Fruit fly (Drosophila melanogaster) whole organism, embryonic: ENCODE measurements around the gene ppk20.

Experiments
- ATbp ChIP-seq: fragments of 200-800 bp; sonication (Bioruptor generic); optimal IDR thresholded peaks from 2 replicates; lab custom pipeline; 2017; ENCODE audit warnings: missing biosample characterization, mild to moderate bottlenecking, missing genetic modification characterization, missing genetic modification reagents
- Asciz ChIP-seq: fragments of 200-800 bp; sonication (Bioruptor generic); optimal IDR thresholded peaks from 2 replicates; lab custom pipeline; 2017; ENCODE audit warnings: missing biosample characterization, mild to moderate bottlenecking, missing genetic modification characterization, missing genetic modification reagents
- CG12071 ChIP-seq: fragments of 200-800 bp; sonication (Bioruptor generic); optimal IDR thresholded peaks from 3 replicates; lab custom pipeline; 2018; ENCODE audit warnings: missing biosample characterization, mild to moderate bottlenecking, missing genetic modification characterization
- CG12769 ChIP-seq: fragments of 200-800 bp; sonication (Bioruptor generic); optimal IDR thresholded peaks from 2 replicates; lab custom pipeline; 2019; ENCODE audit warnings: missing biosample characterization, mild to moderate bottlenecking, missing genetic modification characterization, moderate library complexity
- CG13296 ChIP-seq: fragments of 200-800 bp; sonication (Bioruptor generic); optimal IDR thresholded peaks from 3 replicates; lab custom pipeline; 2018; ENCODE audit warnings: missing biosample characterization, mild to moderate bottlenecking, missing genetic modification characterization
- CG15269 ChIP-seq: fragments of 200-800 bp; sonication (Bioruptor generic); optimal IDR thresholded peaks from 2 replicates; lab custom pipeline; 2018; ENCODE audit warnings: missing biosample characterization, mild to moderate bottlenecking, missing genetic modification characterization, moderate library complexity
- CG15514 ChIP-seq: fragments of 200-800 bp; sonication (Bioruptor generic); optimal IDR thresholded peaks from 3 replicates; lab custom pipeline; 2017; ENCODE audit warnings: missing biosample characterization, missing genetic modification characterization, mild to moderate bottlenecking, moderate library complexity, missing genetic modification reagents
- CG1603 ChIP-seq: fragments of 200-800 bp; sonication (Bioruptor generic); optimal IDR thresholded peaks from 2 replicates; lab custom pipeline; 2019; ENCODE audit warnings: missing biosample characterization, mild to moderate bottlenecking, missing genetic modification characterization, moderate library complexity
- CG17359 ChIP-seq: fragments of 200-800 bp; sonication (Bioruptor generic); optimal IDR thresholded peaks from 3 replicates; lab custom pipeline; 2018; ENCODE audit warnings: missing biosample characterization, mild to moderate bottlenecking, missing genetic modification characterization, moderate library complexity
- CG18476 ChIP-seq: fragments of 200-800 bp; sonication (Bioruptor generic); optimal IDR thresholded peaks from 2 replicates; lab custom pipeline; 2016; ENCODE audit warnings: missing biosample characterization, mild to moderate bottlenecking, missing genetic modification characterization
- CG18619 ChIP-seq: fragments of 200-800 bp; sonication (Bioruptor generic); optimal IDR thresholded peaks from 3 replicates; lab custom pipeline; 2017; ENCODE audit warnings: missing biosample characterization, mild to moderate bottlenecking, missing genetic modification characterization
- CG3281 ChIP-seq: fragments of 200-800 bp; sonication (Bioruptor generic); optimal IDR thresholded peaks from 3 replicates; lab custom pipeline; 2017; ENCODE audit warnings: missing biosample characterization, mild to moderate bottlenecking, missing genetic modification characterization
- CG34376 ChIP-seq: fragments of 200-800 bp; sonication (Bioruptor generic); optimal IDR thresholded peaks from 2 replicates; lab custom pipeline; 2018; ENCODE audit warnings: missing biosample characterization, mild to moderate bottlenecking, missing genetic modification characterization
- CG4404 ChIP-seq: fragments of 200-800 bp; sonication (Bioruptor generic); IDR thresholded peaks from 2 replicates; pipeline ENCODE4 v1.3.6; 2022; ENCODE audit warnings: missing biosample characterization, missing genetic modification characterization
- CG4820 ChIP-seq: fragments of 200-800 bp; sonication (Bioruptor generic); optimal IDR thresholded peaks from 3 replicates; lab custom pipeline; 2016; ENCODE audit warnings: missing biosample characterization, missing genetic modification characterization
- CG6765 ChIP-seq: fragments of 200-800 bp; sonication (Bioruptor generic); optimal IDR thresholded peaks from 3 replicates; lab custom pipeline; 2017; ENCODE audit warnings: missing biosample characterization, mild to moderate bottlenecking, missing genetic modification characterization
- CG7556 ChIP-seq: fragments of 200-800 bp; sonication (Bioruptor generic); optimal IDR thresholded peaks from 2 replicates; lab custom pipeline; 2017; ENCODE audit warnings: missing biosample characterization, mild to moderate bottlenecking, missing genetic modification characterization
- CG7839 ChIP-seq: fragments of 200-800 bp; sonication (Bioruptor generic); optimal IDR thresholded peaks from 3 replicates; lab custom pipeline; 2018; ENCODE audit warnings: missing biosample characterization, mild to moderate bottlenecking, missing genetic modification characterization, moderate library complexity
- Chrac-16 ChIP-seq: fragments of 200-800 bp; sonication (Bioruptor generic); optimal IDR thresholded peaks from 3 replicates; lab custom pipeline; 2016; ENCODE audit warnings: missing biosample characterization, missing genetic modification characterization
- E2f2 ChIP-seq: fragments of 200-800 bp; sonication (Bioruptor generic); IDR thresholded peaks from 2 replicates; pipeline ENCODE4 v1.3.6; 2022; ENCODE audit warnings: missing biosample characterization, missing genetic modification characterization
- Hmr ChIP-seq: fragments of 200-800 bp; sonication (Bioruptor generic); optimal IDR thresholded peaks from 3 replicates; lab custom pipeline; 2017; ENCODE audit warnings: mild to moderate bottlenecking, missing biosample characterization, missing genetic modification reagents, missing genetic modification characterization
- Mad ChIP-seq: fragments of 200-800 bp; sonication (Bioruptor generic); optimal IDR thresholded peaks from 2 replicates; lab custom pipeline; 2016; ENCODE audit warnings: missing biosample characterization, missing genetic modification characterization
- NfI ChIP-seq: fragments of 200-800 bp; sonication (Bioruptor generic); optimal IDR thresholded peaks from 3 replicates; lab custom pipeline; 2018; ENCODE audit warnings: missing biosample characterization, mild to moderate bottlenecking, missing genetic modification characterization, moderate library complexity
- PHDP ChIP-seq: fragments of 200-800 bp; sonication (Bioruptor generic); optimal IDR thresholded peaks from 3 replicates; lab custom pipeline; 2018; ENCODE audit warnings: missing biosample characterization, mild to moderate bottlenecking, missing genetic modification characterization, moderate library complexity
- Ptx1 ChIP-seq: fragments of 200-800 bp; sonication (Bioruptor generic); IDR thresholded peaks from 2 replicates; pipeline ENCODE4 v1.3.6; 2022; ENCODE audit warnings: missing biosample characterization, missing genetic modification characterization
- Rfx ChIP-seq: fragments of 200-800 bp; sonication (Bioruptor generic); IDR thresholded peaks from 2 replicates; pipeline ENCODE4 v1.3.6; 2022; ENCODE audit warnings: missing biosample characterization, missing genetic modification characterization
- Side ChIP-seq: fragments of 200-800 bp; sonication (Bioruptor generic); optimal IDR thresholded peaks from 2 replicates; lab custom pipeline; 2016; ENCODE audit warnings: missing biosample characterization, missing genetic modification characterization
- Sox102F ChIP-seq: fragments of 200-800 bp; sonication (Bioruptor generic); optimal IDR thresholded peaks from 2 replicates; lab custom pipeline; 2018; ENCODE audit warnings: missing biosample characterization, mild to moderate bottlenecking, missing genetic modification characterization, moderate library complexity
- Trl ChIP-seq, 3 experiments: fragments of >200 bp in 2 of 3; fragments of 200-800 bp in 1 of 3; sonication (Bioruptor generic) in 1 of 3; optimal IDR thresholded peaks; 2 replicates in 1 of 3; 3 replicates in 2 of 3; lab custom pipeline; 2016 to 2017; ENCODE audit warnings: missing biosample characterization in 1 of 3, missing genetic modification characterization in 1 of 3
- bsh ChIP-seq, 2 experiments: fragments of 200-800 bp; sonication (Bioruptor generic); optimal IDR thresholded peaks; 2 replicates each; lab custom pipeline; 2017 to 2018; ENCODE audit warnings: mild to moderate bottlenecking in 2 of 2, missing biosample characterization in 2 of 2, missing genetic modification characterization in 2 of 2, moderate library complexity in 1 of 2
- cad ChIP-seq: fragments of >200 bp; optimal IDR thresholded peaks from 2 replicates; lab custom pipeline; 2017; ENCODE audit warnings: missing biosample characterization, missing genetic modification characterization
- caup ChIP-seq: fragments of 200-800 bp; sonication (Bioruptor generic); optimal IDR thresholded peaks from 3 replicates; lab custom pipeline; 2017; ENCODE audit warnings: missing biosample characterization, mild to moderate bottlenecking, missing genetic modification characterization, moderate library complexity; ENCODE audit not compliant: severe bottlenecking
- croc ChIP-seq: fragments of 200-800 bp; sonication (Bioruptor generic); conservative IDR thresholded peaks from 3 replicates; pipeline ENCODE4 v1.3.6; 2022; ENCODE audit warnings: missing biosample characterization, missing genetic modification characterization
- cwo ChIP-seq: fragments of 200-800 bp; sonication (Bioruptor generic); optimal IDR thresholded peaks from 3 replicates; lab custom pipeline; 2017; ENCODE audit warnings: missing biosample characterization, missing genetic modification characterization, mild to moderate bottlenecking, moderate library complexity, missing genetic modification reagents
- dpn ChIP-seq, 2 experiments: fragments of 200-800 bp; sonication (Bioruptor generic); optimal IDR thresholded peaks; 3 replicates each; lab custom pipeline; 2016; ENCODE audit warnings: missing biosample characterization in 2 of 2, missing genetic modification characterization in 2 of 2
- eyg ChIP-seq: fragments of 200-800 bp; sonication (Bioruptor generic); optimal IDR thresholded peaks from 3 replicates; lab custom pipeline; 2016; ENCODE audit warnings: missing biosample characterization, missing genetic modification characterization
- fu2 ChIP-seq: fragments of 200-800 bp; sonication (Bioruptor generic); optimal IDR thresholded peaks from 2 replicates; lab custom pipeline; 2016; ENCODE audit warnings: missing biosample characterization, missing genetic modification characterization
- gce ChIP-seq: fragments of 200-800 bp; sonication (Bioruptor generic); IDR thresholded peaks from 3 replicates; pipeline ENCODE4 v1.3.6; 2022; ENCODE audit warnings: missing biosample characterization, missing genetic modification characterization
- gro ChIP-seq: fragments of 200-800 bp; sonication (Bioruptor generic); optimal IDR thresholded peaks from 2 replicates; lab custom pipeline; 2016; ENCODE audit warnings: missing biosample characterization, missing genetic modification characterization
- ind ChIP-seq: fragments of 200-800 bp; sonication (Bioruptor generic); optimal IDR thresholded peaks from 3 replicates; lab custom pipeline; 2016; ENCODE audit warnings: missing biosample characterization, missing genetic modification characterization
- prd ChIP-seq, 3 experiments: fragments of >200 bp in 2 of 3; fragments of 200-800 bp in 1 of 3; sonication (Bioruptor generic) in 1 of 3; optimal IDR thresholded peaks in 2 of 3; IDR thresholded peaks in 1 of 3; 2 replicates in 2 of 3; 3 replicates in 1 of 3; pipeline versions ENCODE4 v1.3.6 to Lab custom; 2017 to 2022; ENCODE audit warnings: missing biosample characterization in 1 of 3, missing genetic modification characterization in 1 of 3
- sens ChIP-seq: fragments of 200-800 bp; sonication (Bioruptor generic); peaks from one replicate; lab custom pipeline; 2016; ENCODE audit warnings: missing biosample characterization, missing genetic modification characterization
- shn ChIP-seq: fragments of 200-800 bp; sonication (Bioruptor generic); optimal IDR thresholded peaks from 3 replicates; lab custom pipeline; 2016; ENCODE audit warnings: missing biosample characterization, missing genetic modification characterization
- sisA ChIP-seq: fragments of 200-800 bp; sonication (Bioruptor generic); IDR thresholded peaks from 2 replicates; pipeline ENCODE4 v1.3.6; 2022; ENCODE audit warnings: missing biosample characterization, missing genetic modification characterization
- so ChIP-seq: fragments of 200-800 bp; sonication (Bioruptor generic); IDR thresholded peaks from 3 replicates; pipeline ENCODE4 v1.3.6; 2022; ENCODE audit warnings: missing biosample characterization, missing genetic modification characterization
- sob ChIP-seq: fragments of 200-800 bp; sonication (Bioruptor generic); IDR thresholded peaks from 2 replicates; pipeline ENCODE4 v1.3.6; 2022; ENCODE audit warnings: missing biosample characterization, missing genetic modification characterization
- tap ChIP-seq: fragments of 200-800 bp; optimal IDR thresholded peaks from 3 replicates; lab custom pipeline; 2019; ENCODE audit warnings: missing biosample characterization, mild to moderate bottlenecking, missing genetic modification characterization, moderate library complexity
- tup ChIP-seq: fragments of 200-800 bp; sonication (Bioruptor generic); optimal IDR thresholded peaks from 2 replicates; lab custom pipeline; 2016; ENCODE audit warnings: missing biosample characterization, mild to moderate bottlenecking, missing genetic modification characterization, moderate library complexity
- zfh1 ChIP-seq: fragments of 200-800 bp; sonication (Bioruptor generic); IDR thresholded peaks from 3 replicates; pipeline ENCODE4 v1.3.6; 2022; ENCODE audit warnings: missing biosample characterization, missing genetic modification characterization

The ppk20 gene

dm6 chr3R:29651488-29651887 is 17.2 kb downstream of the ppk20 start:
- no peak for TF ChIP-seq gro
- TF ChIP-seq ind (GFP tag; lab: Kevin White, UChicago): peak; percentile 43
- TF ChIP-seq CG1603 (tag; lab: Kevin White, UChicago): peak; percentile 39
- peak; percentile 45; the same call in 1 of the 2 replicates for TF ChIP-seq Ptx1 (GFP tag; lab: Robert Waterston, UW)
- 0 out of 3 replicates have a peak, but pooled peaks have one; percentile 49 for TF ChIP-seq so (GFP tag; lab: Robert Waterston, UW)
- peak; percentile 9 for TF ChIP-seq CG6765 (GFP tag; lab: Kevin White, UChicago)
- no peak for TF ChIP-seq Trl (optimal IDR thresholded peaks at IDR 0.05; lab: Kevin White, UChicago)
- TF ChIP-seq Trl (GFP tag; optimal IDR thresholded peaks at IDR 0.05; lab: Kevin White, UChicago): no peak
- peak; percentile 56 for TF ChIP-seq CG3281 (GFP tag; lab: Kevin White, UChicago)
- TF ChIP-seq Side: no peak
- peak; percentile 20 for TF ChIP-seq PHDP (tag; lab: Kevin White, UChicago)
- TF ChIP-seq croc (GFP tag; lab: Robert Waterston, UW): no peak
- TF ChIP-seq CG12071 (GFP tag; lab: Kevin White, UChicago): peak; percentile 44
- TF ChIP-seq prd (optimal IDR thresholded peaks at IDR 0.05; lab: Kevin White, UChicago): no peak
- TF ChIP-seq prd (GFP tag; IDR thresholded peaks at IDR 0.05; lab: Robert Waterston, UW): peak; percentile 51; the same call in 2 of the 3 replicates
- TF ChIP-seq Chrac-16: peak; percentile 4
- TF ChIP-seq CG13296 (GFP tag; lab: Kevin White, UChicago): peak; percentile 35
- no peak for TF ChIP-seq eyg
- peak; percentile 9 for TF ChIP-seq sens (GFP tag; lab: Kevin White, UChicago)
- TF ChIP-seq tap (tag; lab: Kevin White, UChicago): peak; percentile 23
- no peak for TF ChIP-seq fu2 (GFP tag; lab: Kevin White, UChicago)
- TF ChIP-seq Asciz (GFP tag; lab: Kevin White, UChicago): peak; percentile 9
- peak; percentile 30; the same call in 1 of the 2 replicates for TF ChIP-seq Rfx (GFP tag; lab: Robert Waterston, UW)
- no peak for TF ChIP-seq CG18476 (GFP tag; lab: Kevin White, UChicago)
- TF ChIP-seq E2f2 (GFP tag; lab: Robert Waterston, UW): peak; percentile 27; the same call in 1 of the 2 replicates
- peak; percentile 60 for TF ChIP-seq CG7556
- peak; percentile 25 for TF ChIP-seq CG34376
- TF ChIP-seq cad: no peak
- peak; percentile 22; the same call in 1 of the 2 replicates for TF ChIP-seq CG4404 (GFP tag; lab: Robert Waterston, UW)
- TF ChIP-seq Mad (GFP tag; lab: Kevin White, UChicago): peak; percentile 2
- no peak for TF ChIP-seq shn
- peak; percentile 22; the same call in 1 of the 2 replicates for TF ChIP-seq sisA (GFP tag; lab: Robert Waterston, UW)
- TF ChIP-seq NfI (GFP tag; lab: Kevin White, UChicago): peak; percentile 30
- TF ChIP-seq tup (GFP tag; lab: Kevin White, UChicago): no peak
- peak; percentile 42 for TF ChIP-seq CG15514 (GFP tag; lab: Kevin White, UChicago)
- peak; percentile 36 for TF ChIP-seq CG15269 (tag; lab: Kevin White, UChicago)
- 0 out of 2 replicates have a peak, but pooled peaks have one; percentile 8 for TF ChIP-seq sob (GFP tag; lab: Robert Waterston, UW)
- TF ChIP-seq CG4820 (GFP tag; lab: Kevin White, UChicago): peak; percentile 20
- peak; percentile 47 for TF ChIP-seq cwo
- peak; percentile 13 for TF ChIP-seq ATbp (GFP tag; lab: Kevin White, UChicago)
- TF ChIP-seq dpn (GFP tag; optimal IDR thresholded peaks at IDR 0.05; lab: Kevin White, UChicago): peak; percentile 1 to 34
- TF ChIP-seq CG18619: peak; percentile 2
- no peak for TF ChIP-seq gce (GFP tag; lab: Robert Waterston, UW)
- peak; percentile 60 for TF ChIP-seq Hmr (GFP tag; lab: Kevin White, UChicago)
- peak; percentile 47 for TF ChIP-seq CG7839 (tag; lab: Kevin White, UChicago)
- peak; percentile 55 for TF ChIP-seq caup (GFP tag; lab: Kevin White, UChicago)
- TF ChIP-seq CG12769: peak; percentile 32
- TF ChIP-seq bsh (GFP tag; optimal IDR thresholded peaks at IDR 0.05; lab: Kevin White, UChicago): no peak
- TF ChIP-seq CG17359 (tag; lab: Kevin White, UChicago): peak; percentile 33
- 0 out of 3 replicates have a peak, but pooled peaks have one; percentile 30 for TF ChIP-seq zfh1 (GFP tag; lab: Robert Waterston, UW)
- TF ChIP-seq Sox102F (GFP tag; lab: Kevin White, UChicago): peak; percentile 37
